Fruit fly (Drosophila melanogaster) whole organism, adult: Measurements from ENCODE around the gene CG33181.
A peak's percentile ranks its signal among the peaks of the same experiment; 100 is the strongest.

Source experiments
- CG11617 ChIP-seq: fragments of 200-800 bp; sonication (Bioruptor generic); optimal IDR thresholded peaks from 2 replicates; lab custom pipeline; 2017; ENCODE audit warnings: mild to moderate bottlenecking, missing biosample characterization, missing genetic modification reagents, missing genetic modification characterization
- CG12768 ChIP-seq: fragments of 200-800 bp; sonication (Bioruptor generic); optimal IDR thresholded peaks from 2 replicates; lab custom pipeline; 2017; ENCODE audit warnings: missing biosample characterization, missing genetic modification characterization, mild to moderate bottlenecking, moderate library complexity, missing genetic modification reagents
- CG14711 ChIP-seq: fragments of 200-800 bp; sonication (Bioruptor generic); optimal IDR thresholded peaks from 2 replicates; lab custom pipeline; 2018; ENCODE audit warnings: missing biosample characterization, mild to moderate bottlenecking, missing genetic modification characterization, moderate library complexity
- CG1620 ChIP-seq: fragments of 200-800 bp; sonication (Bioruptor generic); optimal IDR thresholded peaks from 2 replicates; lab custom pipeline; 2016; ENCODE audit warnings: missing biosample characterization, missing genetic modification characterization
- CG33017 ChIP-seq: fragments of 200-800 bp; sonication (Bioruptor generic); optimal IDR thresholded peaks from 2 replicates; lab custom pipeline; 2018; ENCODE audit warnings: missing biosample characterization, mild to moderate bottlenecking, missing genetic modification characterization, moderate library complexity
- CG5204 ChIP-seq: fragments of 200-800 bp; sonication (Bioruptor generic); optimal IDR thresholded peaks from 2 replicates; lab custom pipeline; 2016; ENCODE audit warnings: missing biosample characterization, missing genetic modification characterization
- CG7045 ChIP-seq: fragments of 200-800 bp; sonication (Bioruptor generic); optimal IDR thresholded peaks from 2 replicates; lab custom pipeline; 2017; ENCODE audit warnings: missing biosample characterization, mild to moderate bottlenecking, missing genetic modification characterization
- CG7101 ChIP-seq: fragments of 200-800 bp; sonication (Bioruptor generic); optimal IDR thresholded peaks from 2 replicates; lab custom pipeline; 2018; ENCODE audit warnings: missing biosample characterization, mild to moderate bottlenecking, missing genetic modification characterization, moderate library complexity
- Clk ChIP-seq: fragments of 200-800 bp; sonication (Bioruptor generic); optimal IDR thresholded peaks from 2 replicates; lab custom pipeline; 2017; ENCODE audit warnings: missing biosample characterization, missing genetic modification characterization
- Crg-1 ChIP-seq: fragments of 200-800 bp; sonication (Bioruptor generic); optimal IDR thresholded peaks from 2 replicates; lab custom pipeline; 2016; ENCODE audit warnings: missing biosample characterization, missing genetic modification characterization
- Hr96 ChIP-seq: fragments of 200-800 bp; sonication (Bioruptor generic); optimal IDR thresholded peaks from 2 replicates; lab custom pipeline; 2016; ENCODE audit warnings: missing biosample characterization, missing genetic modification characterization
- Mnt ChIP-seq: fragments of 200-800 bp; sonication (Bioruptor generic); optimal IDR thresholded peaks from 2 replicates; lab custom pipeline; 2016; ENCODE audit warnings: missing biosample characterization, mild to moderate bottlenecking, missing genetic modification characterization
- bab1 ChIP-seq: fragments of 200-800 bp; sonication (Bioruptor generic); optimal IDR thresholded peaks from 3 replicates; lab custom pipeline; 2019; ENCODE audit warnings: missing biosample characterization, mild to moderate bottlenecking, missing genetic modification characterization, moderate library complexity
- cic ChIP-seq: fragments of 200-800 bp; sonication (Bioruptor generic); optimal IDR thresholded peaks from 2 replicates; lab custom pipeline; 2017; ENCODE audit warnings: missing biosample characterization, mild to moderate bottlenecking, missing genetic modification characterization, moderate library complexity
- cnc ChIP-seq, 2 experiments: fragments of >200 bp; optimal IDR thresholded peaks; 2 replicates each; lab custom pipeline; 2017
- kay ChIP-seq: fragments of 200-800 bp; sonication (Bioruptor generic); peaks from one replicate; lab custom pipeline; 2016; ENCODE audit warnings: missing biosample characterization, missing genetic modification characterization, borderline replicate concordance
- ovo ChIP-seq: fragments of 200-800 bp; sonication (Bioruptor generic); optimal IDR thresholded peaks from 2 replicates; lab custom pipeline; 2016; ENCODE audit warnings: missing biosample characterization, missing genetic modification characterization
- pad ChIP-seq: fragments of 200-800 bp; sonication (Bioruptor generic); optimal IDR thresholded peaks from 3 replicates; lab custom pipeline; 2017; ENCODE audit warnings: missing biosample characterization, missing genetic modification characterization, mild to moderate bottlenecking, moderate library complexity, missing genetic modification reagents
- tj ChIP-seq: fragments of 200-800 bp; sonication (Bioruptor generic); optimal IDR thresholded peaks from 3 replicates; lab custom pipeline; 2017; ENCODE audit warnings: missing biosample characterization, mild to moderate bottlenecking, missing genetic modification characterization, moderate library complexity
- toe ChIP-seq: fragments of 200-800 bp; sonication (Bioruptor generic); optimal IDR thresholded peaks from 2 replicates; lab custom pipeline; 2016; ENCODE audit warnings: missing biosample characterization, missing genetic modification characterization

The CG33181 gene

dm6 chrX:8452163-8452562 is 37.0 kb upstream of the CG33181 start:
- TF ChIP-seq kay (GFP tag; lab: Kevin White, UChicago) (no peak), Crg-1 (GFP tag; lab: Kevin White, UChicago) (no peak), Mnt (GFP tag; lab: Kevin White, UChicago) (no peak), CG1620 (GFP tag; lab: Kevin White, UChicago) (no peak), Hr96 (GFP tag; lab: Kevin White, UChicago) (no peak), cic (GFP tag; lab: Kevin White, UChicago) (no peak), CG11617 (GFP tag; lab: Kevin White, UChicago) (no peak), tj (GFP tag; lab: Kevin White, UChicago) (no peak), CG7101 (tag; lab: Kevin White, UChicago) (no peak), pad (no peak), CG33017 (no peak), Clk (GFP tag; lab: Kevin White, UChicago) (no peak), toe (GFP tag; lab: Kevin White, UChicago) (no peak), ovo (no peak), CG12768 (GFP tag; lab: Kevin White, UChicago) (no peak), CG5204 (GFP tag; lab: Kevin White, UChicago) (no peak), CG14711 (tag; lab: Kevin White, UChicago) (no peak), bab1 (GFP tag; lab: Kevin White, UChicago) (no peak)

- TF ChIP-seq CG1620 (GFP tag; lab: Kevin White, UChicago) (peak; percentile 55), CG14711 (tag; lab: Kevin White, UChicago) (peak; percentile 49), pad (peak; percentile 15), Clk (GFP tag; lab: Kevin White, UChicago) (no peak), CG33017 (no peak), cic (GFP tag; lab: Kevin White, UChicago) (no peak), Mnt (GFP tag; lab: Kevin White, UChicago) (no peak), Crg-1 (GFP tag; lab: Kevin White, UChicago) (no peak), Hr96 (GFP tag; lab: Kevin White, UChicago) (no peak), CG7101 (tag; lab: Kevin White, UChicago) (peak; percentile 52), toe (GFP tag; lab: Kevin White, UChicago) (no peak), ovo (no peak), bab1 (GFP tag; lab: Kevin White, UChicago) (peak; percentile 82), cnc (optimal IDR thresholded peaks at IDR 0.05; lab: Kevin White, UChicago) (no peak), CG12768 (GFP tag; lab: Kevin White, UChicago) (no peak)
Measured at dm6 chrX:8455019-8455555, 34.1 kb upstream of the CG33181 start, which contains the start of gene org-1. Gene org-1 (minus strand): TSS chrX:8455069.

- no peak for TF ChIP-seq cnc (optimal IDR thresholded peaks at IDR 0.05; lab: Kevin White, UChicago)
- TF ChIP-seq CG7045 (GFP tag; lab: Kevin White, UChicago), result no peak
- no peak for TF ChIP-seq CG11617 (GFP tag; lab: Kevin White, UChicago)
- no peak for TF ChIP-seq CG12768 (GFP tag; lab: Kevin White, UChicago)
- TF ChIP-seq pad, result no peak
- TF ChIP-seq ovo, result no peak
- no peak for TF ChIP-seq Hr96 (GFP tag; lab: Kevin White, UChicago)
Measured at dm6 chrX:8457532-8457931, 31.6 kb upstream of the CG33181 start, which contains the start of gene CG32713. Gene CG32713 (minus strand): TSS chrX:8457632.

- TF ChIP-seq pad, result no peak
- TF ChIP-seq tj (GFP tag; lab: Kevin White, UChicago), result no peak
- TF ChIP-seq Clk (GFP tag; lab: Kevin White, UChicago), result no peak
- no peak for TF ChIP-seq CG7045 (GFP tag; lab: Kevin White, UChicago)
- TF ChIP-seq CG5204 (GFP tag; lab: Kevin White, UChicago), result no peak
- no peak for TF ChIP-seq CG11617 (GFP tag; lab: Kevin White, UChicago)
- no peak for TF ChIP-seq cic (GFP tag; lab: Kevin White, UChicago)
- TF ChIP-seq toe (GFP tag; lab: Kevin White, UChicago), result no peak
- TF ChIP-seq Hr96 (GFP tag; lab: Kevin White, UChicago), result no peak
- no peak for TF ChIP-seq bab1 (GFP tag; lab: Kevin White, UChicago)
- no peak for TF ChIP-seq CG1620 (GFP tag; lab: Kevin White, UChicago)
- no peak for TF ChIP-seq CG7101 (tag; lab: Kevin White, UChicago)
- no peak for TF ChIP-seq CG33017
Measured at dm6 chrX:8459452-8460040, 29.6 kb upstream of the CG33181 start.

- peak; percentile 34 for TF ChIP-seq kay (GFP tag; lab: Kevin White, UChicago)
- TF ChIP-seq pad, result no peak
Measured at dm6 chrX:8460232-8460631, 28.9 kb upstream of the CG33181 start.

dm6 chrX:8460686-8461085 is 28.5 kb upstream of the CG33181 start, which contains the start of gene CG15347:
Gene CG15347 (minus strand): TSS chrX:8460898.
- TF ChIP-seq Crg-1 (GFP tag; lab: Kevin White, UChicago), result peak; percentile 2
- TF ChIP-seq Mnt (GFP tag; lab: Kevin White, UChicago), result peak; percentile 6
- TF ChIP-seq cic (GFP tag; lab: Kevin White, UChicago), result peak; percentile 2
- TF ChIP-seq CG5204 (GFP tag; lab: Kevin White, UChicago), result no peak
- no peak for TF ChIP-seq CG12768 (GFP tag; lab: Kevin White, UChicago)
- no peak for TF ChIP-seq tj (GFP tag; lab: Kevin White, UChicago)
- no peak for TF ChIP-seq bab1 (GFP tag; lab: Kevin White, UChicago)
